Worm (Caenorhabditis elegans) whole organism, mixed stage, embryonic: ENCODE measurements around the gene lips-2.

ENCODE experiments used
- ces-1 ChIP-seq: fragments of 150-350 bp; optimal IDR thresholded peaks from 2 replicates; lab custom pipeline; 2014; ENCODE audit warnings: missing biosample characterization, missing genetic modification reagents, missing genetic modification characterization
- mab-5 ChIP-seq: fragments of 150-350 bp; optimal IDR thresholded peaks from 2 replicates; lab custom pipeline; 2014; ENCODE audit warnings: missing biosample characterization, missing genetic modification characterization
- sptf-1 ChIP-seq: sonication (generic microtip); optimal IDR thresholded peaks from 2 replicates; lab custom pipeline; 2017; ENCODE audit warnings: mild to moderate bottlenecking, missing genetic modification characterization, moderate library complexity, missing compliant biosample characterization

DNA sequence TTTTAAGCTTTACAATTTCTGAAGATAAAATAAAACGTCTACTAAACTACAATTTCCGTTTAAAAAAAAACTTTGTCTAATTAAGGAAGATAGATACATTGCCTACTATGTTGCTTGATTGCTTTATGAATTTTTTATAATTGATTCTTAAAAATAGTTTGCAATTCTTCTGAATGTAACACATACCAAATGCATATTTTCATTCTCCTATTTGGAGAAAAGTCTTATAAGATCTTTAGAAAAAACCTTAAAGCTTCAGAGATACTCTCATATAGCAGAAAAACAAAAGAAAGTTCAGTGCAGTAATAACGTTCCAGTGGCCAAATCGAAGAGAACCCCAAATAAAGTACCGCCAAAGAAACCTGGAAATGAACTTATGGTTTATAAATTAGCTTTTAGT lies 21.0 kb downstream of the lips-2 start, which contains the start of gene phf-32:
- no peak for TF ChIP-seq sptf-1 (tag; lab: Kevin White, UChicago)
- no peak for TF ChIP-seq ces-1
- TF ChIP-seq mab-5 (tag; lab: Kevin White, UChicago): no peak
